Worm (Caenorhabditis elegans) whole organism, L2 larva: Measurements from ENCODE around the gene T06F4.1.
A peak's percentile ranks its signal among the peaks of the same experiment; 100 is the strongest.

Experiments used
- C34F6.9 ChIP-seq: fragments of 150-350 bp; optimal IDR thresholded peaks from 2 replicates; lab custom pipeline; 2014; ENCODE audit warnings: missing biosample characterization, missing genetic modification characterization
- F13H6.1 ChIP-seq: sonication (generic microtip); optimal IDR thresholded peaks from 2 replicates; lab custom pipeline; 2016; ENCODE audit warnings: missing genetic modification characterization, missing compliant biosample characterization
- R02D3.7 ChIP-seq: fragments of 150-350 bp; optimal IDR thresholded peaks from 2 replicates; lab custom pipeline; 2014; ENCODE audit warnings: missing biosample characterization, missing genetic modification characterization
- Y55F3AM.14 ChIP-seq: fragments of 200-800 bp; sonication (Bioruptor generic); optimal IDR thresholded peaks from 2 replicates; lab custom pipeline; 2018; ENCODE audit warnings: mild to moderate bottlenecking, missing genetic modification characterization, missing compliant biosample characterization
- ZK546.5 ChIP-seq: sonication (generic microtip); optimal IDR thresholded peaks from 2 replicates; lab custom pipeline; 2017; ENCODE audit warnings: missing biosample characterization, missing genetic modification characterization
- alr-1 ChIP-seq: fragments of 150-350 bp; optimal IDR thresholded peaks from 2 replicates; lab custom pipeline; 2014; ENCODE audit warnings: missing biosample characterization, missing genetic modification characterization
- aly-2 ChIP-seq: fragments of 150-350 bp; optimal IDR thresholded peaks from 2 replicates; lab custom pipeline; 2014; ENCODE audit warnings: missing biosample characterization, missing genetic modification characterization
- ama-1 ChIP-seq: fragments of 150-350 bp; optimal IDR thresholded peaks from 2 replicates; lab custom pipeline; 2018; ENCODE audit warnings: inconsistent platforms
- blmp-1 ChIP-seq: sonication (generic microtip); optimal IDR thresholded peaks from 2 replicates; lab custom pipeline; 2017; ENCODE audit warnings: missing genetic modification characterization, mild to moderate bottlenecking, missing compliant biosample characterization, antibody characterized with exemption, moderate library complexity; ENCODE audit not compliant: insufficient read depth
- ceh-82 ChIP-seq: fragments of 150-350 bp; optimal IDR thresholded peaks from 2 replicates; lab custom pipeline; 2014; ENCODE audit warnings: missing biosample characterization, missing genetic modification characterization
- crh-2 ChIP-seq: sonication (generic microtip); optimal IDR thresholded peaks from 2 replicates; lab custom pipeline; 2017; ENCODE audit warnings: missing biosample characterization, missing genetic modification characterization
- egl-27 ChIP-seq: sonication (generic microtip); optimal IDR thresholded peaks from 3 replicates; lab custom pipeline; 2017; ENCODE audit warnings: missing biosample characterization, missing genetic modification reagents, missing genetic modification characterization
- elt-1 ChIP-seq: fragments of 150-350 bp; optimal IDR thresholded peaks from 2 replicates; lab custom pipeline; 2014; ENCODE audit warnings: missing biosample characterization, missing genetic modification characterization
- elt-3 ChIP-seq: sonication (generic microtip); optimal IDR thresholded peaks from 2 replicates; lab custom pipeline; 2017; ENCODE audit warnings: missing biosample characterization, missing genetic modification characterization
- fos-1 ChIP-seq: fragments of 150-350 bp; optimal IDR thresholded peaks from 2 replicates; lab custom pipeline; 2014; ENCODE audit warnings: missing biosample characterization, missing genetic modification characterization
- gmeb-1 ChIP-seq: fragments of 150-350 bp; optimal IDR thresholded peaks from 2 replicates; lab custom pipeline; 2014; ENCODE audit warnings: missing biosample characterization, missing genetic modification characterization
- lin-11 ChIP-seq: fragments of 150-350 bp; sonication (generic microtip); optimal IDR thresholded peaks from 2 replicates; lab custom pipeline; 2014; ENCODE audit warnings: missing biosample characterization, missing genetic modification characterization, inconsistent platforms, mixed read lengths
- mbf-1 ChIP-seq: sonication (generic microtip); optimal IDR thresholded peaks from 2 replicates; lab custom pipeline; 2017; ENCODE audit warnings: missing biosample characterization, missing genetic modification characterization
- nhr-10 ChIP-seq: sonication (generic microtip); optimal IDR thresholded peaks from 2 replicates; lab custom pipeline; 2017; ENCODE audit warnings: missing biosample characterization, missing genetic modification characterization
- nhr-11 ChIP-seq: fragments of 150-350 bp; optimal IDR thresholded peaks from 2 replicates; lab custom pipeline; 2014; ENCODE audit warnings: missing biosample characterization, missing genetic modification characterization
- nhr-12 ChIP-seq: fragments of 150-350 bp; optimal IDR thresholded peaks from 2 replicates; lab custom pipeline; 2014; ENCODE audit warnings: missing biosample characterization, missing genetic modification characterization
- nhr-129 ChIP-seq: fragments of 150-350 bp; optimal IDR thresholded peaks from 2 replicates; lab custom pipeline; 2014; ENCODE audit warnings: missing biosample characterization, missing genetic modification characterization
- nhr-21 ChIP-seq: fragments of 150-350 bp; optimal IDR thresholded peaks from 2 replicates; lab custom pipeline; 2014; ENCODE audit warnings: missing biosample characterization, missing genetic modification characterization
- nhr-23 ChIP-seq: fragments of 150-350 bp; optimal IDR thresholded peaks from 2 replicates; lab custom pipeline; 2014; ENCODE audit warnings: missing biosample characterization, missing genetic modification reagents, missing genetic modification characterization
- nhr-237 ChIP-seq: fragments of 150-350 bp; optimal IDR thresholded peaks from 2 replicates; lab custom pipeline; 2014; ENCODE audit warnings: missing biosample characterization, missing genetic modification characterization
- nhr-25 ChIP-seq: fragments of 150-350 bp; sonication (generic microtip); optimal IDR thresholded peaks from 3 replicates; lab custom pipeline; 2014; ENCODE audit warnings: missing biosample characterization, missing genetic modification characterization
- nhr-6 ChIP-seq: fragments of 150-350 bp; optimal IDR thresholded peaks from 2 replicates; lab custom pipeline; 2014; ENCODE audit warnings: missing biosample characterization, missing genetic modification characterization
- peb-1 ChIP-seq: fragments of 150-350 bp; optimal IDR thresholded peaks from 2 replicates; lab custom pipeline; 2014; ENCODE audit warnings: missing biosample characterization, missing genetic modification characterization
- sem-4 ChIP-seq: fragments of 150-350 bp; optimal IDR thresholded peaks from 2 replicates; lab custom pipeline; 2014; ENCODE audit warnings: missing biosample characterization, missing genetic modification reagents, missing genetic modification characterization
- skn-1 ChIP-seq: sonication (generic microtip); optimal IDR thresholded peaks from 2 replicates; lab custom pipeline; 2017; ENCODE audit warnings: missing biosample characterization, missing genetic modification characterization
- sma-3 ChIP-seq: sonication (generic microtip); optimal IDR thresholded peaks from 2 replicates; lab custom pipeline; 2016; ENCODE audit warnings: missing genetic modification reagents, missing genetic modification characterization, missing compliant biosample characterization
- sma-9 ChIP-seq, 2 experiments: fragments of 150-350 bp in 1 of 2; sonication (generic microtip) in 1 of 2; optimal IDR thresholded peaks; 2 replicates each; lab custom pipeline; 2014 to 2016; ENCODE audit warnings: missing genetic modification characterization in 2 of 2, mild to moderate bottlenecking in 1 of 2, missing biosample characterization in 1 of 2, missing compliant biosample characterization in 1 of 2, missing genetic modification reagents in 1 of 2, moderate library complexity in 1 of 2
- snpc-4 ChIP-seq: fragments of 150-350 bp; optimal IDR thresholded peaks from 2 replicates; lab custom pipeline; 2014; ENCODE audit warnings: missing biosample characterization, missing genetic modification characterization
- unc-39 ChIP-seq: fragments of 150-350 bp; optimal IDR thresholded peaks from 2 replicates; lab custom pipeline; 2014; ENCODE audit warnings: missing biosample characterization, missing genetic modification characterization
- unc-55 ChIP-seq: fragments of 150-350 bp; sonication (generic microtip); optimal IDR thresholded peaks from 3 replicates; lab custom pipeline; 2014; ENCODE audit warnings: missing biosample characterization, missing genetic modification reagents, missing genetic modification characterization
- unc-62 ChIP-seq: fragments of 150-350 bp; optimal IDR thresholded peaks from 2 replicates; lab custom pipeline; 2014; ENCODE audit warnings: missing biosample characterization, missing genetic modification reagents, missing genetic modification characterization
- ztf-1 ChIP-seq: fragments of 200-800 bp; sonication (Bioruptor generic); conservative IDR thresholded peaks from 2 replicates; pipeline ENCODE4 v1.3.6; 2022; ENCODE audit warnings: missing genetic modification characterization, missing compliant biosample characterization
- ztf-11 ChIP-seq: sonication (generic microtip); optimal IDR thresholded peaks from 2 replicates; lab custom pipeline; 2017; ENCODE audit warnings: missing biosample characterization, missing genetic modification characterization

The T06F4.1 gene

ce11 chrX:4016113-4016512, 63.1 kb downstream of the T06F4.1 start, which contains the start of gene hrg-1 (continued):
- no peak for TF ChIP-seq R02D3.7 (tag; lab: Kevin White, UChicago)
- peak; percentile 62 for TF ChIP-seq crh-2 (tag; lab: Kevin White, UChicago)
- TF ChIP-seq unc-39 (tag; lab: Kevin White, UChicago): no peak
- TF ChIP-seq elt-1: no peak
- TF ChIP-seq fos-1: peak; percentile 80
- TF ChIP-seq nhr-237: no peak
- TF ChIP-seq nhr-10 (tag; lab: Kevin White, UChicago): no peak
- TF ChIP-seq sem-4 (tag; lab: Kevin White, UChicago): peak; percentile 81
- no peak for TF ChIP-seq nhr-6
- TF ChIP-seq mbf-1 (tag; lab: Kevin White, UChicago): no peak
- no peak for TF ChIP-seq nhr-12
- TF ChIP-seq ceh-82 (tag; lab: Kevin White, UChicago): no peak
- TF ChIP-seq C34F6.9 (tag; lab: Kevin White, UChicago): peak; percentile 81

- TF ChIP-seq ZK546.5 (tag; lab: Kevin White, UChicago): no peak
- TF ChIP-seq nhr-21 (tag; lab: Kevin White, UChicago): no peak
- TF ChIP-seq nhr-10 (tag; lab: Kevin White, UChicago): no peak
- TF ChIP-seq R02D3.7 (tag; lab: Kevin White, UChicago): no peak
- TF ChIP-seq Y55F3AM.14 (GFP tag; lab: Kevin White, UChicago): no peak
- TF ChIP-seq ztf-1 (GFP tag; lab: Robert Waterston, UW): no peak
- no peak for TF ChIP-seq egl-27
- no peak for TF ChIP-seq ztf-11
- no peak for TF ChIP-seq sma-9 (GFP tag; optimal IDR thresholded peaks at IDR 0.05; lab: Kevin White, UChicago)
- TF ChIP-seq sma-9 (tag; optimal IDR thresholded peaks at IDR 0.05; lab: Kevin White, UChicago): no peak
- TF ChIP-seq nhr-129: no peak
- no peak for TF ChIP-seq nhr-25 (tag; lab: Kevin White, UChicago)
- no peak for TF ChIP-seq unc-39 (tag; lab: Kevin White, UChicago)
- TF ChIP-seq nhr-6: no peak
- TF ChIP-seq lin-11 (tag; lab: Kevin White, UChicago): no peak
- no peak for TF ChIP-seq elt-3 (tag; lab: Kevin White, UChicago)
These were observed 67.2 kb downstream of the T06F4.1 start, which contains the start of gene mop-25.1 for ce11 chrX:4011919-4012318. Gene mop-25.1, plus strand, starts transcription at chrX:4012219.

ce11 chrX:4010383-4010782, 68.8 kb downstream of the T06F4.1 start:
- TF ChIP-seq mbf-1 (tag; lab: Kevin White, UChicago) (no peak), peb-1 (tag; lab: Kevin White, UChicago) (no peak), lin-11 (tag; lab: Kevin White, UChicago) (no peak), R02D3.7 (tag; lab: Kevin White, UChicago) (no peak), nhr-11 (tag; lab: Kevin White, UChicago) (no peak), ZK546.5 (tag; lab: Kevin White, UChicago) (no peak), nhr-23 (tag; lab: Kevin White, UChicago) (no peak), fos-1 (no peak), Y55F3AM.14 (GFP tag; lab: Kevin White, UChicago) (no peak), elt-1 (no peak), snpc-4 (tag; lab: Kevin White, UChicago) (no peak), ama-1 (lab: Kevin White, UChicago) (no peak), unc-39 (tag; lab: Kevin White, UChicago) (no peak), ztf-1 (GFP tag; lab: Robert Waterston, UW) (no peak), sma-3 (GFP tag; lab: Kevin White, UChicago) (no peak), sem-4 (tag; lab: Kevin White, UChicago) (no peak), unc-55 (GFP tag; lab: Kevin White, UChicago) (no peak), blmp-1 (no peak)

- TF ChIP-seq sma-9 (GFP tag; optimal IDR thresholded peaks at IDR 0.05; lab: Kevin White, UChicago) (peak; percentile 63), sma-9 (tag; optimal IDR thresholded peaks at IDR 0.05; lab: Kevin White, UChicago) (no peak), fos-1 (peak; percentile 98), ztf-11 (no peak), skn-1 (tag; lab: Kevin White, UChicago) (peak; percentile 77), nhr-21 (tag; lab: Kevin White, UChicago) (no peak), alr-1 (tag; lab: Kevin White, UChicago) (no peak), snpc-4 (tag; lab: Kevin White, UChicago) (no peak), unc-62 (no peak), sma-3 (GFP tag; lab: Kevin White, UChicago) (peak; percentile 15), aly-2 (tag; lab: Kevin White, UChicago) (no peak), gmeb-1 (tag; lab: Kevin White, UChicago) (peak; percentile 51), crh-2 (tag; lab: Kevin White, UChicago) (peak; percentile 82), F13H6.1 (tag; lab: Kevin White, UChicago) (peak; percentile 35), nhr-129 (peak; percentile 99)
These were observed 70.2 kb downstream of the T06F4.1 start for ce11 chrX:4008922-4009321.
